Worm (Caenorhabditis elegans) whole organism, L3 larva: ENCODE measurements around the gene C13A2.12.

Experiments
- R02D3.7 ChIP-seq: fragments of 150-350 bp; optimal IDR thresholded peaks from 2 replicates; lab custom pipeline; 2014; ENCODE audit warnings: missing biosample characterization, missing genetic modification characterization
- ZK546.5 ChIP-seq: sonication (generic microtip); optimal IDR thresholded peaks from 2 replicates; lab custom pipeline; 2017; ENCODE audit warnings: missing biosample characterization, missing genetic modification characterization
- aly-2 ChIP-seq: fragments of 150-350 bp; optimal IDR thresholded peaks from 2 replicates; lab custom pipeline; 2014; ENCODE audit warnings: missing biosample characterization, missing genetic modification characterization
- ama-1 ChIP-seq: fragments of 150-350 bp; optimal IDR thresholded peaks from 2 replicates; lab custom pipeline; 2018
- ceh-28 ChIP-seq: fragments of 150-350 bp; optimal IDR thresholded peaks from 2 replicates; lab custom pipeline; 2014; ENCODE audit warnings: missing biosample characterization, missing genetic modification reagents, missing genetic modification characterization
- ceh-82 ChIP-seq: fragments of 150-350 bp; optimal IDR thresholded peaks from 2 replicates; lab custom pipeline; 2014; ENCODE audit warnings: missing biosample characterization, missing genetic modification characterization
- ceh-9 ChIP-seq: sonication (generic microtip); optimal IDR thresholded peaks from 2 replicates; lab custom pipeline; 2018; ENCODE audit warnings: missing biosample characterization, missing genetic modification characterization
- daf-12 ChIP-seq: fragments of 150-350 bp; optimal IDR thresholded peaks from 2 replicates; lab custom pipeline; 2014; ENCODE audit warnings: missing biosample characterization, missing genetic modification reagents, missing genetic modification characterization
- egl-27 ChIP-seq: sonication (generic microtip); optimal IDR thresholded peaks from 4 replicates; lab custom pipeline; 2017; ENCODE audit warnings: missing biosample characterization, missing genetic modification reagents, missing genetic modification characterization
- egl-5 ChIP-seq: fragments of 150-350 bp; optimal IDR thresholded peaks from 2 replicates; lab custom pipeline; 2017; ENCODE audit warnings: missing biosample characterization, missing genetic modification reagents, missing genetic modification characterization, inconsistent platforms
- elt-1 ChIP-seq: fragments of 150-350 bp; optimal IDR thresholded peaks from 2 replicates; lab custom pipeline; 2014; ENCODE audit warnings: missing biosample characterization, missing genetic modification characterization
- elt-2 ChIP-seq: sonication (generic microtip); optimal IDR thresholded peaks from 2 replicates; lab custom pipeline; 2016; ENCODE audit warnings: missing genetic modification reagents, mild to moderate bottlenecking, missing genetic modification characterization, missing compliant biosample characterization
- elt-3 ChIP-seq, 3 experiments: fragments of 150-350 bp in 1 of 3; sonication (generic microtip) in 2 of 3; optimal IDR thresholded peaks; 2 replicates in 2 of 3; 4 replicates in 1 of 3; lab custom pipeline; 2014 to 2017; ENCODE audit warnings: missing biosample characterization in 3 of 3, missing genetic modification characterization in 3 of 3
- eor-1 ChIP-seq, 2 experiments: fragments of 150-350 bp; optimal IDR thresholded peaks; 2 replicates each; lab custom pipeline; 2014 to 2018; ENCODE audit warnings: missing biosample characterization in 2 of 2, missing genetic modification characterization in 2 of 2
- fkh-10 ChIP-seq: sonication (generic microtip); optimal IDR thresholded peaks from 2 replicates; lab custom pipeline; 2017; ENCODE audit warnings: missing biosample characterization, missing genetic modification reagents, missing genetic modification characterization
- fos-1 ChIP-seq: fragments of 150-350 bp; optimal IDR thresholded peaks from 2 replicates; lab custom pipeline; 2014; ENCODE audit warnings: missing biosample characterization, missing genetic modification characterization
- jun-1 ChIP-seq: fragments of 150-350 bp; optimal IDR thresholded peaks from 2 replicates; lab custom pipeline; 2014; ENCODE audit warnings: missing biosample characterization, missing genetic modification reagents, missing genetic modification characterization
- lin-15B ChIP-seq: fragments of 150-350 bp; optimal IDR thresholded peaks from 2 replicates; lab custom pipeline; 2014; ENCODE audit warnings: missing biosample characterization, missing genetic modification characterization
- lin-39 ChIP-seq: fragments of 150-350 bp; optimal IDR thresholded peaks from 2 replicates; lab custom pipeline; 2018; ENCODE audit warnings: missing biosample characterization, missing genetic modification reagents, missing genetic modification characterization
- lsy-12 ChIP-seq: sonication (generic microtip); optimal IDR thresholded peaks from 2 replicates; lab custom pipeline; 2016; ENCODE audit warnings: mild to moderate bottlenecking, missing genetic modification characterization, missing compliant biosample characterization
- mdl-1 ChIP-seq: fragments of 150-350 bp; optimal IDR thresholded peaks from 2 replicates; lab custom pipeline; 2014; ENCODE audit warnings: missing biosample characterization, missing genetic modification characterization
- mml-1 ChIP-seq: fragments of 150-350 bp; sonication (generic microtip); optimal IDR thresholded peaks from 3 replicates; lab custom pipeline; 2014; ENCODE audit warnings: missing biosample characterization, missing genetic modification characterization
- nfya-1 ChIP-seq: sonication (generic microtip); optimal IDR thresholded peaks from 2 replicates; lab custom pipeline; 2017; ENCODE audit warnings: missing genetic modification characterization, mild to moderate bottlenecking, missing compliant biosample characterization, antibody characterized with exemption, moderate library complexity; ENCODE audit not compliant: insufficient read depth
- nhr-11 ChIP-seq: fragments of 150-350 bp; optimal IDR thresholded peaks from 2 replicates; lab custom pipeline; 2014; ENCODE audit warnings: missing biosample characterization, missing genetic modification characterization
- nhr-12 ChIP-seq: fragments of 150-350 bp; optimal IDR thresholded peaks from 2 replicates; lab custom pipeline; 2014; ENCODE audit warnings: missing biosample characterization, missing genetic modification characterization
- nhr-23 ChIP-seq: fragments of 150-350 bp; optimal IDR thresholded peaks from 2 replicates; lab custom pipeline; 2014; ENCODE audit warnings: missing biosample characterization, missing genetic modification reagents, missing genetic modification characterization
- nhr-237 ChIP-seq: fragments of 150-350 bp; optimal IDR thresholded peaks from 2 replicates; lab custom pipeline; 2014; ENCODE audit warnings: missing biosample characterization, missing genetic modification characterization
- nhr-25 ChIP-seq: sonication (generic microtip); optimal IDR thresholded peaks from 2 replicates; lab custom pipeline; 2017; ENCODE audit warnings: missing biosample characterization, missing genetic modification characterization
- nhr-28 ChIP-seq: fragments of 150-350 bp; optimal IDR thresholded peaks from 2 replicates; lab custom pipeline; 2014; ENCODE audit warnings: missing biosample characterization, missing genetic modification characterization
- nhr-43 ChIP-seq: sonication (generic microtip); optimal IDR thresholded peaks from 2 replicates; lab custom pipeline; 2016; ENCODE audit warnings: mild to moderate bottlenecking, missing genetic modification characterization, missing compliant biosample characterization; ENCODE audit not compliant: poor library complexity, severe bottlenecking
- nhr-67 ChIP-seq: fragments of 150-350 bp; optimal IDR thresholded peaks from 2 replicates; lab custom pipeline; 2014; ENCODE audit warnings: missing biosample characterization, missing genetic modification characterization
- nhr-76 ChIP-seq: fragments of 150-350 bp; sonication (generic microtip); optimal IDR thresholded peaks from 5 replicates; lab custom pipeline; 2014; ENCODE audit warnings: missing biosample characterization, missing genetic modification characterization
- pha-4 ChIP-seq: fragments of 150-350 bp; optimal IDR thresholded peaks from 2 replicates; lab custom pipeline; 2014; ENCODE audit warnings: missing biosample characterization, missing genetic modification reagents, missing genetic modification characterization
- pqm-1 ChIP-seq: fragments of 150-350 bp; optimal IDR thresholded peaks from 2 replicates; lab custom pipeline; 2017; ENCODE audit warnings: missing biosample characterization, missing genetic modification characterization, inconsistent platforms
- sea-2 ChIP-seq: fragments of 150-350 bp; sonication (generic microtip); optimal IDR thresholded peaks from 4 replicates; lab custom pipeline; 2014; ENCODE audit warnings: missing biosample characterization, missing genetic modification reagents, missing genetic modification characterization
- skn-1 ChIP-seq: fragments of 150-350 bp; optimal IDR thresholded peaks from 2 replicates; lab custom pipeline; 2014; ENCODE audit warnings: missing biosample characterization, missing genetic modification characterization
- snpc-4 ChIP-seq: fragments of 150-350 bp; optimal IDR thresholded peaks from 2 replicates; lab custom pipeline; 2014; ENCODE audit warnings: missing biosample characterization, missing genetic modification characterization
- tbx-2 ChIP-seq: sonication (generic microtip); optimal IDR thresholded peaks from 2 replicates; lab custom pipeline; 2016; ENCODE audit warnings: mild to moderate bottlenecking, missing genetic modification characterization, missing compliant biosample characterization
- unc-39 ChIP-seq: sonication (generic microtip); optimal IDR thresholded peaks from 4 replicates; lab custom pipeline; 2017; ENCODE audit warnings: missing biosample characterization, missing genetic modification characterization
- unc-62 ChIP-seq: fragments of 150-350 bp; sonication (generic microtip); optimal IDR thresholded peaks from 4 replicates; lab custom pipeline; 2014; ENCODE audit warnings: missing biosample characterization, missing genetic modification reagents, missing genetic modification characterization
- zag-1 ChIP-seq: fragments of 150-350 bp; optimal IDR thresholded peaks from 2 replicates; lab custom pipeline; 2014; ENCODE audit warnings: missing biosample characterization, missing genetic modification characterization
- ztf-11 ChIP-seq: fragments of 150-350 bp; optimal IDR thresholded peaks from 2 replicates; lab custom pipeline; 2014; ENCODE audit warnings: missing biosample characterization, missing genetic modification characterization
- ztf-4 ChIP-seq: fragments of 150-350 bp; optimal IDR thresholded peaks from 2 replicates; lab custom pipeline; 2014; ENCODE audit warnings: missing biosample characterization, missing genetic modification characterization

C13A2.12 gene

ce11 chrV:7231524-7231923 is 27.5 kb upstream of the C13A2.12 start:
- TF ChIP-seq egl-27 (tag; lab: Kevin White, UChicago) (no peak), pqm-1 (tag; lab: Kevin White, UChicago) (no peak), unc-39 (no peak), elt-2 (tag; lab: Kevin White, UChicago) (no peak), skn-1 (tag; lab: Kevin White, UChicago) (no peak), nhr-43 (no peak), fkh-10 (GFP tag; lab: Kevin White, UChicago) (no peak), unc-62 (GFP tag; lab: Kevin White, UChicago) (no peak), aly-2 (tag; lab: Kevin White, UChicago) (no peak), ceh-82 (tag; lab: Kevin White, UChicago) (no peak), nhr-28 (tag; lab: Kevin White, UChicago) (no peak), nhr-12 (tag; lab: Kevin White, UChicago) (no peak), nhr-67 (no peak), ama-1 (no peak), fos-1 (tag; lab: Kevin White, UChicago) (no peak)

ce11 chrV:7234726-7235125 is 24.3 kb upstream of the C13A2.12 start, which contains the start of gene C05C8.5:
Gene C05C8.5 (minus strand): TSS chrV:7234826.
- TF ChIP-seq R02D3.7, result no peak
- no peak for TF ChIP-seq nfya-1
- no peak for TF ChIP-seq sea-2 (GFP tag; lab: Kevin White, UChicago)
- no peak for TF ChIP-seq ceh-28
- no peak for TF ChIP-seq mml-1 (tag; lab: Kevin White, UChicago)
- TF ChIP-seq elt-1 (tag; lab: Kevin White, UChicago), result no peak
- no peak for TF ChIP-seq nhr-23 (tag; lab: Kevin White, UChicago)
- no peak for TF ChIP-seq pqm-1 (tag; lab: Kevin White, UChicago)

DNA sequence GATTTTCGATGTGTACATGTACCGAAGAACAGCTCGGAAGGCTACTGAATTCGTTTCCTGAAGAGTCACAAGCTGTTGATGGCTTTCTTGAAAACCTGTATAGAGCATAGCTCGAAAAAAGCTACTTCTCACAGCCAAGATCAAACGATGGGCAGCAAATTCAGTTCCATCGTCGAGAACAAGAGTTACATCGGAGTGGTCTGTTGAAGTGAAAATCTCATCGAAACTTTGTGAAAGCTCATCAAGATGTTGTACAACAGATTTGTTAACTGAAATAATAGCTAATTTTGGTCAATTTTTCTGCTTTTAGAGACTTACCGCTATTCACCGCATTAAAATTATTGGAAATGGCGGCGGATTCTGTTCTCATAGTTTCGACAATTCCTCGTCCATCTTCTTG is 22.4 kb upstream of the C13A2.12 start:
- TF ChIP-seq nhr-76 (no peak), nhr-23 (tag; lab: Kevin White, UChicago) (no peak), nhr-67 (no peak), mml-1 (tag; lab: Kevin White, UChicago) (no peak), snpc-4 (no peak), sea-2 (GFP tag; lab: Kevin White, UChicago) (no peak), ztf-11 (no peak), egl-5 (tag; lab: Kevin White, UChicago) (no peak), ceh-9 (tag; lab: Kevin White, UChicago) (no peak), fkh-10 (GFP tag; lab: Kevin White, UChicago) (no peak), elt-1 (tag; lab: Kevin White, UChicago) (no peak), zag-1 (no peak), lin-39 (tag; lab: Kevin White, UChicago) (no peak), lsy-12 (tag; lab: Kevin White, UChicago) (no peak), pqm-1 (tag; lab: Kevin White, UChicago) (no peak), R02D3.7 (no peak)

DNA sequence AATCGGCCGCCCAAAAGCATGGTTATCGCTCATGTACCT is 22.2 kb upstream of the C13A2.12 start, which contains the start of gene hpo-9:
TSS of gene hpo-9 (minus strand) at position 37 of the 39 bp plus-strand sequence.
- TF ChIP-seq nhr-237 (tag; lab: Kevin White, UChicago), result no peak
- TF ChIP-seq pqm-1 (tag; lab: Kevin White, UChicago), result no peak
- no peak for TF ChIP-seq elt-3 (tag; optimal IDR thresholded peaks at IDR 0.05; lab: Kevin White, UChicago)
- no peak for TF ChIP-seq aly-2 (tag; lab: Kevin White, UChicago)
- no peak for TF ChIP-seq fkh-10 (GFP tag; lab: Kevin White, UChicago)
- no peak for TF ChIP-seq nhr-43

- TF ChIP-seq ceh-28, result peak; percentile 65
- no peak for TF ChIP-seq fkh-10 (GFP tag; lab: Kevin White, UChicago)
- TF ChIP-seq nhr-23 (tag; lab: Kevin White, UChicago), result peak; percentile 94
- no peak for TF ChIP-seq aly-2 (tag; lab: Kevin White, UChicago)
- peak; percentile 31 for TF ChIP-seq pqm-1 (tag; lab: Kevin White, UChicago)
- TF ChIP-seq lin-39 (tag; lab: Kevin White, UChicago), result peak; percentile 56
- TF ChIP-seq nhr-28 (tag; lab: Kevin White, UChicago), result no peak
- no peak for TF ChIP-seq mml-1 (tag; lab: Kevin White, UChicago)
- TF ChIP-seq nhr-11, result no peak
- TF ChIP-seq ZK546.5 (tag; lab: Kevin White, UChicago), result no peak
- TF ChIP-seq lsy-12 (tag; lab: Kevin White, UChicago), result no peak
- peak; percentile 69 for TF ChIP-seq R02D3.7
- TF ChIP-seq nhr-25 (tag; lab: Kevin White, UChicago), result peak; percentile 80
- peak; percentile 92 for TF ChIP-seq lin-15B (tag; lab: Kevin White, UChicago)
- TF ChIP-seq ceh-82 (tag; lab: Kevin White, UChicago), result peak; percentile 57
- no peak for TF ChIP-seq nhr-237 (tag; lab: Kevin White, UChicago)
- TF ChIP-seq mdl-1 (tag; lab: Kevin White, UChicago), result no peak
- no peak for TF ChIP-seq unc-39
- TF ChIP-seq elt-1 (tag; lab: Kevin White, UChicago), result no peak
- no peak for TF ChIP-seq tbx-2 (tag; lab: Kevin White, UChicago)
- TF ChIP-seq nhr-76, result no peak
- peak; percentile 96 for TF ChIP-seq pha-4 (tag; lab: Kevin White, UChicago)
- TF ChIP-seq eor-1 (tag; optimal IDR thresholded peaks at IDR 0.05; lab: Kevin White, UChicago), result no peak
- TF ChIP-seq elt-3 (tag; optimal IDR thresholded peaks at IDR 0.05; lab: Kevin White, UChicago), result no peak
- TF ChIP-seq jun-1 (tag; lab: Kevin White, UChicago), result no peak
- TF ChIP-seq ceh-9 (tag; lab: Kevin White, UChicago), result no peak
- TF ChIP-seq nhr-43, result peak; percentile 92
- TF ChIP-seq daf-12, result no peak
- no peak for TF ChIP-seq ztf-4 (tag; lab: Kevin White, UChicago)
- TF ChIP-seq elt-2 (tag; lab: Kevin White, UChicago), result peak; percentile 51
- peak; percentile 95 for TF ChIP-seq egl-5 (tag; lab: Kevin White, UChicago)
- peak; percentile 91 for TF ChIP-seq nfya-1
- TF ChIP-seq unc-62 (GFP tag; lab: Kevin White, UChicago), result no peak
- peak; percentile 57 for TF ChIP-seq snpc-4
These were observed 21.9 kb upstream of the C13A2.12 start, which contains the start of gene hyls-1 for ce11 chrV:7237133-7237532. Gene hyls-1 (plus strand): TSS chrV:7237381.
